Worm (Caenorhabditis elegans) whole organism, L3 larva: ENCODE measurements around the gene F41H10.1.

Source experiments
- R02D3.7 ChIP-seq: fragments of 150-350 bp; optimal IDR thresholded peaks from 2 replicates; lab custom pipeline; 2014; ENCODE audit warnings: missing biosample characterization, missing genetic modification characterization
- ceh-82 ChIP-seq: fragments of 150-350 bp; optimal IDR thresholded peaks from 2 replicates; lab custom pipeline; 2014; ENCODE audit warnings: missing biosample characterization, missing genetic modification characterization
- fos-1 ChIP-seq: fragments of 150-350 bp; optimal IDR thresholded peaks from 2 replicates; lab custom pipeline; 2014; ENCODE audit warnings: missing biosample characterization, missing genetic modification characterization
- unc-39 ChIP-seq: sonication (generic microtip); optimal IDR thresholded peaks from 4 replicates; lab custom pipeline; 2017; ENCODE audit warnings: missing biosample characterization, missing genetic modification characterization
- unc-62 ChIP-seq: fragments of 150-350 bp; sonication (generic microtip); optimal IDR thresholded peaks from 4 replicates; lab custom pipeline; 2014; ENCODE audit warnings: missing biosample characterization, missing genetic modification reagents, missing genetic modification characterization

- TF ChIP-seq unc-62 (GFP tag; lab: Kevin White, UChicago), result no peak
- TF ChIP-seq fos-1 (tag; lab: Kevin White, UChicago), result no peak
- no peak for TF ChIP-seq ceh-82 (tag; lab: Kevin White, UChicago)
- TF ChIP-seq unc-39 (tag; lab: Kevin White, UChicago), result no peak
- TF ChIP-seq R02D3.7 (tag; lab: Kevin White, UChicago), result no peak
Measured at ce11 chrIV:5409112-5409511, 26.4 kb downstream of the F41H10.1 start.
